Worm (Caenorhabditis elegans): Measurements from ENCODE around the gene F01G4.6.

ce11 chrIV:11109771-11110170 lies 39.5 kb downstream of the F01G4.6 start, which contains the start of gene pigk-1:
- TF ChIP-seq snpc-4 (tag; optimal IDR thresholded peaks at IDR 0.05) (no peak), pha-4 (tag; optimal IDR thresholded peaks at IDR 0.05) (no peak), ces-1 (GFP tag; optimal IDR thresholded peaks at IDR 0.05) (no peak), mep-1 (tag; optimal IDR thresholded peaks at IDR 0.05) (no peak), nhr-28 (tag; optimal IDR thresholded peaks at IDR 0.05) (no peak), nhr-76 (tag; optimal IDR thresholded peaks at IDR 0.05) (no peak), unc-39 (tag; optimal IDR thresholded peaks at IDR 0.05) (no peak), elt-3 (tag; optimal IDR thresholded peaks at IDR 0.05) (no peak)

Data from whole organism, mixed stage, embryonic.